Fruit fly (Drosophila melanogaster) whole organism, embryonic: Measurements from ENCODE around the gene CG7227.
A peak's percentile ranks its signal among the peaks of the same experiment; 100 is the strongest.

Source experiments
- B-H2 ChIP-seq: fragments of 200-800 bp; sonication (Bioruptor generic); optimal IDR thresholded peaks from 2 replicates; lab custom pipeline; 2018; ENCODE audit warnings: missing biosample characterization, mild to moderate bottlenecking, missing genetic modification characterization
- CG10462 ChIP-seq: fragments of 200-800 bp; sonication (Bioruptor generic); optimal IDR thresholded peaks from 2 replicates; lab custom pipeline; 2016; ENCODE audit warnings: missing biosample characterization, missing genetic modification characterization
- CG10565 ChIP-seq: fragments of 200-800 bp; sonication (Bioruptor generic); optimal IDR thresholded peaks from 3 replicates; lab custom pipeline; 2016; ENCODE audit warnings: missing biosample characterization, mild to moderate bottlenecking, missing genetic modification characterization
- CG10959 ChIP-seq: fragments of 200-800 bp; sonication (Bioruptor generic); IDR thresholded peaks from 2 replicates; pipeline ENCODE4 v1.3.6; 2022; ENCODE audit warnings: missing biosample characterization, missing genetic modification characterization
- CG11504 ChIP-seq: fragments of 200-800 bp; sonication (Bioruptor generic); optimal IDR thresholded peaks from 3 replicates; lab custom pipeline; 2019; ENCODE audit warnings: missing biosample characterization, mild to moderate bottlenecking, missing genetic modification characterization, moderate library complexity
- CG11560 ChIP-seq: fragments of 200-800 bp; sonication (Bioruptor generic); IDR thresholded peaks from 3 replicates; pipeline ENCODE4 v1.3.6; 2022; ENCODE audit warnings: missing biosample characterization, missing genetic modification characterization
- CG12299 ChIP-seq: fragments of 200-800 bp; sonication (Bioruptor generic); optimal IDR thresholded peaks from 2 replicates; lab custom pipeline; 2018; ENCODE audit warnings: missing biosample characterization, mild to moderate bottlenecking, missing genetic modification characterization
- CG12744 ChIP-seq: fragments of 200-800 bp; sonication (Bioruptor generic); optimal IDR thresholded peaks from 2 replicates; lab custom pipeline; 2016; ENCODE audit warnings: missing biosample characterization, missing genetic modification characterization
- CG14050 ChIP-seq: fragments of 200-800 bp; sonication (Bioruptor generic); IDR thresholded peaks from 3 replicates; pipeline ENCODE4 v1.3.6; 2022; ENCODE audit warnings: missing biosample characterization, missing genetic modification characterization
- CG17568 ChIP-seq: fragments of 200-800 bp; sonication (Bioruptor generic); optimal IDR thresholded peaks from 2 replicates; lab custom pipeline; 2018; ENCODE audit warnings: missing biosample characterization, mild to moderate bottlenecking, missing genetic modification characterization, moderate library complexity
- CG2129 ChIP-seq: fragments of 200-800 bp; sonication (Bioruptor generic); IDR thresholded peaks from 2 replicates; pipeline ENCODE4 v1.3.6; 2022; ENCODE audit warnings: missing biosample characterization, missing genetic modification characterization; ENCODE audit not compliant: partially characterized antibody
- CG31388 ChIP-seq: fragments of 200-800 bp; sonication (Bioruptor generic); optimal IDR thresholded peaks from 2 replicates; lab custom pipeline; 2016; ENCODE audit warnings: missing biosample characterization, missing genetic modification characterization
- CG31441 ChIP-seq: fragments of 200-800 bp; sonication (Bioruptor generic); IDR thresholded peaks from 2 replicates; pipeline ENCODE4 v1.3.6; 2022; ENCODE audit warnings: missing biosample characterization, missing genetic modification characterization
- CG5180 ChIP-seq: fragments of 200-800 bp; sonication (Bioruptor generic); optimal IDR thresholded peaks from 3 replicates; lab custom pipeline; 2017; ENCODE audit warnings: missing biosample characterization, missing genetic modification characterization, mild to moderate bottlenecking, moderate library complexity, missing genetic modification reagents
- CG7839 ChIP-seq: fragments of 200-800 bp; sonication (Bioruptor generic); optimal IDR thresholded peaks from 3 replicates; lab custom pipeline; 2018; ENCODE audit warnings: missing biosample characterization, mild to moderate bottlenecking, missing genetic modification characterization, moderate library complexity
- CG8290 ChIP-seq, 3 experiments: fragments of 200-800 bp; sonication (Bioruptor generic); optimal IDR thresholded peaks; 2 replicates each; lab custom pipeline; 2016 to 2019; ENCODE audit warnings: missing biosample characterization in 3 of 3, missing genetic modification characterization in 3 of 3, mild to moderate bottlenecking in 2 of 3, moderate library complexity in 1 of 3
- CkIIα-i1 ChIP-seq: fragments of 200-800 bp; sonication (Bioruptor generic); IDR thresholded peaks from 2 replicates; pipeline ENCODE4 v1.3.6; 2022; ENCODE audit warnings: missing biosample characterization, missing genetic modification characterization
- Deaf1 ChIP-seq: fragments of 200-800 bp; optimal IDR thresholded peaks from 3 replicates; lab custom pipeline; 2019; ENCODE audit warnings: missing biosample characterization, mild to moderate bottlenecking, missing genetic modification characterization, moderate library complexity
- Dip2 ChIP-seq: fragments of 200-800 bp; sonication (Bioruptor generic); IDR thresholded peaks from 2 replicates; pipeline ENCODE4 v1.3.6; 2022; ENCODE audit warnings: missing biosample characterization, missing genetic modification characterization
- Doc2 ChIP-seq: fragments of 200-800 bp; sonication (Bioruptor generic); IDR thresholded peaks from 2 replicates; pipeline ENCODE4 v1.3.6; 2022; ENCODE audit warnings: missing biosample characterization, missing genetic modification characterization
- Drgx ChIP-seq: fragments of 200-800 bp; sonication (Bioruptor generic); IDR thresholded peaks from 2 replicates; pipeline ENCODE4 v1.3.6; 2022; ENCODE audit warnings: missing biosample characterization, missing genetic modification characterization
- Elba2 ChIP-seq: fragments of 200-800 bp; sonication (Bioruptor generic); optimal IDR thresholded peaks from 3 replicates; lab custom pipeline; 2016; ENCODE audit warnings: missing biosample characterization, missing genetic modification characterization
- Fer3 ChIP-seq: fragments of 200-800 bp; sonication (Bioruptor generic); optimal IDR thresholded peaks from 2 replicates; lab custom pipeline; 2018; ENCODE audit warnings: missing biosample characterization, mild to moderate bottlenecking, missing genetic modification characterization, moderate library complexity
- H2.0 ChIP-seq: fragments of 200-800 bp; sonication (Bioruptor generic); IDR thresholded peaks from 2 replicates; pipeline ENCODE4 v1.3.6; 2022; ENCODE audit warnings: missing biosample characterization, missing genetic modification characterization
- HLH4C ChIP-seq: fragments of 200-800 bp; sonication (Bioruptor generic); IDR thresholded peaks from 3 replicates; pipeline ENCODE4 v1.3.6; 2022; ENCODE audit warnings: missing biosample characterization, missing genetic modification characterization; ENCODE audit not compliant: partially characterized antibody
- Kr ChIP-seq: fragments of 200-800 bp; sonication (Bioruptor generic); optimal IDR thresholded peaks from 2 replicates; lab custom pipeline; 2017; ENCODE audit warnings: missing biosample characterization, mild to moderate bottlenecking, missing genetic modification characterization
- Nf-YC ChIP-seq: fragments of 200-800 bp; optimal IDR thresholded peaks from 3 replicates; lab custom pipeline; 2019; ENCODE audit warnings: missing biosample characterization, mild to moderate bottlenecking, missing genetic modification characterization, moderate library complexity
- Pdp1 ChIP-seq, 2 experiments: fragments of 200-800 bp; sonication (Bioruptor generic); optimal IDR thresholded peaks; 3 replicates each; lab custom pipeline; 2016; ENCODE audit warnings: missing biosample characterization in 2 of 2, missing genetic modification characterization in 2 of 2, mild to moderate bottlenecking in 1 of 2, moderate library complexity in 1 of 2
- abd-A ChIP-seq: fragments of 200-800 bp; sonication (Bioruptor generic); optimal IDR thresholded peaks from 3 replicates; lab custom pipeline; 2019; ENCODE audit warnings: missing biosample characterization, mild to moderate bottlenecking, missing genetic modification characterization, moderate library complexity
- caup ChIP-seq: fragments of 200-800 bp; sonication (Bioruptor generic); optimal IDR thresholded peaks from 3 replicates; lab custom pipeline; 2017; ENCODE audit warnings: missing biosample characterization, mild to moderate bottlenecking, missing genetic modification characterization, moderate library complexity; ENCODE audit not compliant: severe bottlenecking
- chinmo ChIP-seq: fragments of 200-800 bp; sonication (Bioruptor generic); IDR thresholded peaks from 4 replicates; pipeline ENCODE4 v1.3.6; 2022; ENCODE audit warnings: missing biosample characterization, missing genetic modification characterization; ENCODE audit not compliant: partially characterized antibody
- corto ChIP-seq: fragments of 200-800 bp; sonication (Bioruptor generic); optimal IDR thresholded peaks from 2 replicates; lab custom pipeline; 2016; ENCODE audit warnings: missing biosample characterization, mild to moderate bottlenecking, missing genetic modification characterization, moderate library complexity
- ewg ChIP-seq: fragments of 200-800 bp; sonication (Bioruptor generic); optimal IDR thresholded peaks from 3 replicates; lab custom pipeline; 2017; ENCODE audit warnings: mild to moderate bottlenecking, missing biosample characterization, missing genetic modification reagents, missing genetic modification characterization
- gcm2 ChIP-seq: fragments of 200-800 bp; sonication (Bioruptor generic); optimal IDR thresholded peaks from 2 replicates; lab custom pipeline; 2016; ENCODE audit warnings: missing biosample characterization, missing genetic modification characterization
- hbn ChIP-seq: fragments of 200-800 bp; sonication (Bioruptor generic); IDR thresholded peaks from 2 replicates; pipeline ENCODE4 v1.3.6; 2022; ENCODE audit warnings: missing biosample characterization, missing genetic modification characterization; ENCODE audit not compliant: partially characterized antibody
- insv ChIP-seq, 2 experiments: fragments of 200-800 bp; sonication (Bioruptor generic); optimal IDR thresholded peaks; 3 replicates each; lab custom pipeline; 2016 to 2018; ENCODE audit warnings: missing biosample characterization in 2 of 2, missing genetic modification characterization in 2 of 2
- jing ChIP-seq: fragments of 200-800 bp; sonication (Bioruptor generic); optimal IDR thresholded peaks from 2 replicates; lab custom pipeline; 2018; ENCODE audit warnings: missing biosample characterization, mild to moderate bottlenecking, missing genetic modification characterization
- lola ChIP-seq, 3 experiments: fragments of >200 bp in 2 of 3; fragments of 200-800 bp in 1 of 3; sonication (Bioruptor generic) in 1 of 3; optimal IDR thresholded peaks; 2 replicates each; lab custom pipeline; 2017 to 2019; ENCODE audit warnings: missing biosample characterization in 3 of 3, missing genetic modification characterization in 3 of 3, mild to moderate bottlenecking in 1 of 3, moderate library complexity in 1 of 3
- psq ChIP-seq: fragments of 200-800 bp; sonication (Bioruptor generic); optimal IDR thresholded peaks from 2 replicates; lab custom pipeline; 2017; ENCODE audit warnings: missing biosample characterization, missing genetic modification characterization
- pzg ChIP-seq: fragments of 200-800 bp; sonication (Bioruptor generic); optimal IDR thresholded peaks from 3 replicates; lab custom pipeline; 2018; ENCODE audit warnings: missing biosample characterization, mild to moderate bottlenecking, missing genetic modification characterization, moderate library complexity
- sc ChIP-seq, 3 experiments: fragments of >200 bp in 2 of 3; fragments of 200-800 bp in 1 of 3; sonication (Bioruptor generic) in 1 of 3; optimal IDR thresholded peaks; 2 replicates in 2 of 3; 3 replicates in 1 of 3; lab custom pipeline; 2017; ENCODE audit warnings: mild to moderate bottlenecking in 1 of 3, missing biosample characterization in 1 of 3, missing genetic modification characterization in 1 of 3, missing genetic modification reagents in 1 of 3
- slou ChIP-seq: fragments of 200-800 bp; sonication (Bioruptor generic); optimal IDR thresholded peaks from 3 replicates; lab custom pipeline; 2016; ENCODE audit warnings: missing biosample characterization, missing genetic modification characterization
- unc-4 ChIP-seq: fragments of 200-800 bp; sonication (Bioruptor generic); IDR thresholded peaks from 2 replicates; pipeline ENCODE4 v1.3.6; 2022; ENCODE audit warnings: missing biosample characterization, missing genetic modification characterization; ENCODE audit not compliant: partially characterized antibody
- vfl ChIP-seq: fragments of 200-800 bp; sonication (Bioruptor generic); optimal IDR thresholded peaks from 2 replicates; lab custom pipeline; 2016; ENCODE audit warnings: missing biosample characterization, missing genetic modification characterization
- vvl ChIP-seq: fragments of 200-800 bp; sonication (Bioruptor generic); IDR thresholded peaks from 2 replicates; pipeline ENCODE4 v1.3.6; 2022; ENCODE audit warnings: missing biosample characterization, missing genetic modification characterization
- zf30C ChIP-seq: fragments of 200-800 bp; sonication (Bioruptor generic); optimal IDR thresholded peaks from 3 replicates; lab custom pipeline; 2018; ENCODE audit warnings: missing biosample characterization, mild to moderate bottlenecking, missing genetic modification characterization

The CG7227 gene

dm6 chr2L:7993984-7994854 lies 3.7 kb downstream of the CG7227 start, which contains the start of gene pes (continued):
- TF ChIP-seq ewg (GFP tag; lab: Kevin White, UChicago) (peak; percentile 77), CG17568 (GFP tag; lab: Kevin White, UChicago) (peak; percentile 36), chinmo (GFP tag; lab: Robert Waterston, UW) (peak; percentile 92), CG10565 (peak; percentile 56), vvl (peak; percentile 66), Fer3 (tag; lab: Kevin White, UChicago) (peak; percentile 92), CG31388 (GFP tag; lab: Kevin White, UChicago) (peak; percentile 89), CG31441 (GFP tag; lab: Robert Waterston, UW) (peak; percentile 90), Kr (GFP tag; lab: Kevin White, UChicago) (peak; percentile 34), CG5180 (peak; percentile 80), pzg (GFP tag; lab: Kevin White, UChicago) (no peak), psq (peak; percentile 71), unc-4 (0 out of 2 replicates have a peak, but pooled peaks have one; percentile 31), HLH4C (GFP tag; lab: Robert Waterston, UW) (peak; percentile 48; the same call in 1 of the 3 replicates), CkIIα-i1 (GFP tag; lab: Robert Waterston, UW) (peak; percentile 50; the same call in 1 of the 2 replicates), CG14050 (GFP tag; lab: Robert Waterston, UW) (peak; percentile 86), CG10959 (GFP tag; lab: Robert Waterston, UW) (peak; percentile 89), Doc2 (peak; percentile 68; the same call in 1 of the 2 replicates), CG10462 (GFP tag; lab: Kevin White, UChicago) (peak; percentile 69), Nf-YC (peak; percentile 81), H2.0 (peak; percentile 94), slou (GFP tag; lab: Kevin White, UChicago) (peak; percentile 85), zf30C (GFP tag; lab: Kevin White, UChicago) (peak; percentile 15), CG12744 (GFP tag; lab: Kevin White, UChicago) (peak; percentile 58), corto (peak; percentile 88), Deaf1 (tag; lab: Kevin White, UChicago) (peak; percentile 58), Dip2 (peak; percentile 70), abd-A (peak; percentile 94), CG8290 (GFP tag; optimal IDR thresholded peaks at IDR 0.05; lab: Kevin White, UChicago) (peak; percentile 79), CG8290 (tag; optimal IDR thresholded peaks at IDR 0.05; lab: Kevin White, UChicago) (peak; percentile 62 to 69), sc (optimal IDR thresholded peaks at IDR 0.05; lab: Kevin White, UChicago) (no peak), sc (GFP tag; optimal IDR thresholded peaks at IDR 0.05; lab: Kevin White, UChicago) (no peak), gcm2 (GFP tag; lab: Kevin White, UChicago) (no peak), CG11560 (tag; lab: Robert Waterston, UW) (no peak), B-H2 (GFP tag; lab: Kevin White, UChicago) (peak; percentile 65), caup (peak; percentile 92), Elba2 (peak; percentile 38), CG11504 (peak; percentile 93), vfl (GFP tag; lab: Kevin White, UChicago) (peak; percentile 71), CG7839 (tag; lab: Kevin White, UChicago) (peak; percentile 96), Pdp1 (GFP tag; optimal IDR thresholded peaks at IDR 0.05; lab: Kevin White, UChicago) (peak; percentile 86 to 95), CG2129 (GFP tag; lab: Robert Waterston, UW) (no peak), CG12299 (tag; lab: Kevin White, UChicago) (peak; percentile 81), insv (GFP tag; optimal IDR thresholded peaks at IDR 0.05; lab: Kevin White, UChicago) (peak in 1 of 2 experiments; percentile 76), hbn (GFP tag; lab: Robert Waterston, UW) (no peak), lola (GFP tag; optimal IDR thresholded peaks at IDR 0.05; lab: Kevin White, UChicago) (peak in 1 of 3 experiments; percentile 89), jing (GFP tag; lab: Kevin White, UChicago) (peak; percentile 84), Drgx (peak; percentile 94)
